Fruit fly (Drosophila melanogaster): Measurements from ENCODE around the gene ND-23.

The ND-23 gene

dm6 chr3R:15836864-15837824 is at the start of gene ND-23, which contains the start of gene spn-E:
Gene ND-23, minus strand, starts transcription at chr3R:15837117.
Gene spn-E, plus strand, starts transcription at chr3R:15837419.
- TF ChIP-seq CG8478 (optimal IDR thresholded peaks at IDR 0.05) (no peak), CTCF (optimal IDR thresholded peaks at IDR 0.05) (no peak)

dm6 chr3R:15875611-15876010 is 38.7 kb upstream of the ND-23 start, which contains the start of gene CG31183:
Gene CG31183, minus strand, starts transcription at chr3R:15875939.
- TF ChIP-seq CTCF (optimal IDR thresholded peaks at IDR 0.05) (no peak), CG8478 (optimal IDR thresholded peaks at IDR 0.05) (no peak)

dm6 chr3R:15872829-15873440 is 36.0 kb upstream of the ND-23 start:
- TF ChIP-seq CTCF (optimal IDR thresholded peaks at IDR 0.05): no peak
- no peak for TF ChIP-seq CG8478 (optimal IDR thresholded peaks at IDR 0.05)

dm6 chr3R:15859896-15860295 is 23.0 kb upstream of the ND-23 start, which contains the start of gene CG9632:
Gene CG9632, plus strand, starts transcription at chr3R:15860196.
- no peak for TF ChIP-seq CG8478 (optimal IDR thresholded peaks at IDR 0.05)
- no peak for TF ChIP-seq CTCF (optimal IDR thresholded peaks at IDR 0.05)

dm6 chr3R:15857189-15857767 is 20.4 kb upstream of the ND-23 start, which contains the start of gene Hmt-1:
Gene Hmt-1, minus strand, starts transcription at chr3R:15857470.
- TF ChIP-seq CG8478 (optimal IDR thresholded peaks at IDR 0.05) (no peak), CTCF (optimal IDR thresholded peaks at IDR 0.05) (no peak)

- TF ChIP-seq CTCF (optimal IDR thresholded peaks at IDR 0.05) (no peak), CG8478 (optimal IDR thresholded peaks at IDR 0.05) (no peak)
Observed at dm6 chr3R:15853347-15853746, 16.4 kb upstream of the ND-23 start, which contains the start of gene cv-d. Gene cv-d, minus strand, starts transcription at chr3R:15853581.

- no peak for TF ChIP-seq CG8478 (optimal IDR thresholded peaks at IDR 0.05)
- no peak for TF ChIP-seq CTCF (optimal IDR thresholded peaks at IDR 0.05)
Observed at dm6 chr3R:15851912-15852311, 15.0 kb upstream of the ND-23 start.

dm6 chr3R:15846234-15846633 is 9.3 kb upstream of the ND-23 start, which contains the start of gene CG4546:
Gene CG4546, plus strand, starts transcription at chr3R:15846534.
- TF ChIP-seq CG8478 (optimal IDR thresholded peaks at IDR 0.05) (no peak), CTCF (optimal IDR thresholded peaks at IDR 0.05) (no peak)

dm6 chr3R:15839294-15839693 is 2.4 kb upstream of the ND-23 start, which contains the start of gene Pbp45:
Gene Pbp45, minus strand, starts transcription at chr3R:15839515.
- TF ChIP-seq CG8478 (optimal IDR thresholded peaks at IDR 0.05) (no peak), CTCF (optimal IDR thresholded peaks at IDR 0.05) (no peak)

dm6 chr3R:15834375-15835031 is 2.4 kb downstream of the ND-23 start, which contains the start of the genes CG43317 and Arpc3A:
Gene CG43317, minus strand, starts transcription at chr3R:15834425.
Gene Arpc3A, plus strand, starts transcription at chr3R:15834648.
- TF ChIP-seq CG8478 (optimal IDR thresholded peaks at IDR 0.05) (no peak), CTCF (optimal IDR thresholded peaks at IDR 0.05) (no peak)

- TF ChIP-seq CG8478 (optimal IDR thresholded peaks at IDR 0.05) (no peak), CTCF (optimal IDR thresholded peaks at IDR 0.05) (no peak)
Observed at dm6 chr3R:15833332-15833731, 3.6 kb downstream of the ND-23 start, which contains the start of gene CG43318. Gene CG43318, minus strand, starts transcription at chr3R:15833432.

dm6 chr3R:15832525-15832924 is 4.4 kb downstream of the ND-23 start, which contains the start of gene rec:
Gene rec, minus strand, starts transcription at chr3R:15832632.
- TF ChIP-seq CTCF (optimal IDR thresholded peaks at IDR 0.05) (no peak), CG8478 (optimal IDR thresholded peaks at IDR 0.05) (no peak)

dm6 chr3R:15827559-15827958 is 9.4 kb downstream of the ND-23 start:
- TF ChIP-seq CG8478 (optimal IDR thresholded peaks at IDR 0.05): no peak
- no peak for TF ChIP-seq CTCF (optimal IDR thresholded peaks at IDR 0.05)

dm6 chr3R:15825521-15825920 is 11.4 kb downstream of the ND-23 start, which contains the start of gene CG4576:
Gene CG4576, plus strand, starts transcription at chr3R:15825747.
- no peak for TF ChIP-seq CTCF (optimal IDR thresholded peaks at IDR 0.05)
- no peak for TF ChIP-seq CG8478 (optimal IDR thresholded peaks at IDR 0.05)

Data from S2 (cell line).